Worm (Caenorhabditis elegans) whole organism, early embryonic: ENCODE data around the gene aps-2.

Source experiments
- B0310.2 ChIP-seq: sonication (generic microtip); optimal IDR thresholded peaks from 2 replicates; lab custom pipeline; 2016; ENCODE audit warnings: mild to moderate bottlenecking, missing genetic modification characterization, missing compliant biosample characterization
- ama-1 ChIP-seq: fragments of 150-350 bp; optimal IDR thresholded peaks from 2 replicates; lab custom pipeline; 2014
- ceh-13 ChIP-seq: fragments of 200-800 bp; sonication (Bioruptor generic); optimal IDR thresholded peaks from 2 replicates; lab custom pipeline; 2018; ENCODE audit warnings: mild to moderate bottlenecking, missing genetic modification characterization, missing compliant biosample characterization
- ceh-36 ChIP-seq: sonication (generic microtip); optimal IDR thresholded peaks from 2 replicates; lab custom pipeline; 2016; ENCODE audit warnings: missing genetic modification characterization, inconsistent platforms, missing compliant biosample characterization
- flt-1 ChIP-seq: fragments of 200-800 bp; sonication (Bioruptor generic); IDR thresholded peaks from 2 replicates; pipeline ENCODE4 v1.3.6; 2022; ENCODE audit warnings: missing genetic modification characterization, missing compliant biosample characterization
- scrt-1 ChIP-seq: fragments of 200-800 bp; sonication (Bioruptor generic); IDR thresholded peaks from 2 replicates; pipeline ENCODE4 v1.3.6; 2022; ENCODE audit warnings: missing genetic modification characterization, missing compliant biosample characterization
- tbx-11 ChIP-seq: fragments of 200-800 bp; sonication (Bioruptor generic); IDR thresholded peaks from 2 replicates; pipeline ENCODE4 v1.3.6; 2022; ENCODE audit warnings: missing genetic modification characterization, missing compliant biosample characterization
- tra-4 ChIP-seq: sonication (generic microtip); optimal IDR thresholded peaks from 2 replicates; lab custom pipeline; 2017; ENCODE audit warnings: missing genetic modification characterization, missing compliant biosample characterization

DNA sequence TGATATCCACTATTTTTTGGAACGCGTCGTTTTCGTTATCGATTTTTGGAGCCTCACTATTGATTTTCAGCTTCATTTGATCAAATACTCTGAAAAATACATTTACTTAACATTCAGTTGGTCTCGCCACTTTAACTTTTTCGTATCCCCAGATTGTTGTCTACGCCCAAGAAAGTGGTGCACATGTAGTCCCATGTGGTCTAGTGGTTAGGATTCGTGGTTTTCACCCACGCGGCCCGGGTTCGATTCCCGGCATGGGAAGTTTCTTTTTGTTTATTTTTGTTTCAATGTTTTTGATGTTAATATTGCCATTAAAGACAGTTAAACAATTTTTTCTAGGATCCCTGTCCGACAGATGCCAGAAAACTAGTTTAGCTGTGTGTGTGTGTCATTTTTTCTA lies 14.0 kb upstream of the aps-2 start:
- TF ChIP-seq ama-1 (lab: Kevin White, UChicago), result no peak
- TF ChIP-seq scrt-1 (GFP tag; lab: Robert Waterston, UW), result peak; percentile 78
- peak; percentile 75 for TF ChIP-seq B0310.2 (tag; lab: Kevin White, UChicago)
- TF ChIP-seq tbx-11 (GFP tag; lab: Robert Waterston, UW), result peak; percentile 86
- peak; percentile 2 for TF ChIP-seq tra-4 (tag; lab: Kevin White, UChicago)
- peak; percentile 62 for TF ChIP-seq ceh-36
- TF ChIP-seq ceh-13, result peak; percentile 58
- TF ChIP-seq flt-1 (GFP tag; lab: Robert Waterston, UW), result peak; percentile 88
